Fruit fly (Drosophila melanogaster): Measurements from ENCODE around the gene CG4440.

DNA sequence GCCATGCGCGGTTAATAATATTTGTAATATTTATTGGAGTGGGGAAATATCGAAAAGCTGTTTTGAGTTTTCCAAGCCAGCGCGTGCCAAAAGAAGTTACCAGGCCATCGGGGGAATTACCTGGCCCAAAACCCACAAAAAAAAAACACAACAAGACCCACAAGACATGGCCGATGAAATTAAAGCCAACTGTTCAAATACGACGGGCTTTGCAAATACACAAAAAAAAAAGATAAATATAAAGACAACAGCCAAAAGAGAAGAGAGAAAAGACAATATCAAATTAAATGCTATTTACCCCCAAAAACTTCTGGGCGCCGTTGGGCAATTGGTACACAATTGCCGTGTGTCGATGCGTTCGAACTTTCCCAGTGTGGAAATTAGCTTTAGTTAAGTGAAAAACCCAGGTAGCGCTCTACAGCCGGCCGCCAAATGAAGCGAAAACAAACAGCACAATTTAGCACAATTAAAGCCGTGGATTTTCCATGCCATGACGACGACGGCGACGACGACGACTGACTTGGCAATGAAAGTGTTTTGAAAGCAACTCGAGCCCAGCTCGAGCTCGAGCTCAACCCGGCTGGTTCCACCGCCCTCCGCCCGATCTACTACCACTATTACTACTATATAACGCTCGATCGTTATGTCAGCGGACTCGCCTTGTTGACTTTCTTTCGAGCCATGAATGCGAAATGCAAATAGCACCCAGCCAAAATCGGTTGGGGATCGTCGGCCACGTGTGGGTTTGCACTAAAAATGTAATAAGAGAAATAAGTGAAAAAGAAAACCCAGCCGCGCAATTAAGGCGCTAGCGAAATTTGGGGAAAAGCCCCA, 11.7 kb upstream of the CG4440 start:
- TF ChIP-seq Snoo (tag; optimal IDR thresholded peaks at IDR 0.05) (no peak), CG32121 (GFP tag; IDR thresholded peaks at IDR 0.05) (no peak), Pif1A (GFP tag; optimal IDR thresholded peaks at IDR 0.05) (no peak), rn (GFP tag; IDR thresholded peaks at IDR 0.05) (no peak), CG34367 (tag; optimal IDR thresholded peaks at IDR 0.05) (no peak), CG12605 (GFP tag; IDR thresholded peaks at IDR 0.05) (no peak)
